Worm (Caenorhabditis elegans) whole organism, young adult: ENCODE results near the gene ccdc-47.

ENCODE experiments used
- F37B4.10 ChIP-seq: fragments of 200-800 bp; sonication (Bioruptor generic); IDR thresholded peaks from 2 replicates; pipeline ENCODE4 v1.3.6; 2022; ENCODE audit warnings: missing genetic modification characterization, missing compliant biosample characterization
- dox-1 ChIP-seq: fragments of 200-800 bp; sonication (Bioruptor generic); IDR thresholded peaks from 2 replicates; pipeline ENCODE4 v1.3.6; 2022; ENCODE audit warnings: missing genetic modification reagents, missing genetic modification characterization, missing compliant biosample characterization
- egrh-3 ChIP-seq: fragments of 200-800 bp; sonication (Bioruptor generic); IDR thresholded peaks from 2 replicates; pipeline ENCODE4 v1.3.6; 2022; ENCODE audit warnings: missing genetic modification reagents, missing genetic modification characterization, missing compliant biosample characterization
- nfya-2 ChIP-seq: fragments of 200-800 bp; sonication (Bioruptor generic); IDR thresholded peaks from 2 replicates; pipeline ENCODE4 v1.3.6; 2022; ENCODE audit warnings: missing genetic modification reagents, missing genetic modification characterization, missing compliant biosample characterization

- TF ChIP-seq dox-1 (no peak), nfya-2 (GFP tag; lab: Robert Waterston, UW) (no peak), egrh-3 (no peak), F37B4.10 (GFP tag; lab: Robert Waterston, UW) (no peak)
These were observed 10.7 kb downstream of the ccdc-47 start for ce11 chrIII:3927450-3927849.
